Worm (Caenorhabditis elegans): ENCODE data around the gene sars-2.

Gene sars-2

ce11 chrIV:4393488-4393887, 36.1 kb downstream of the sars-2 start:
- TF ChIP-seq pag-3 (tag; optimal IDR thresholded peaks at IDR 0.05; ENCODE audit: borderline replicate concordance) (no peak), ceh-14 (tag; optimal IDR thresholded peaks at IDR 0.05) (no peak), ama-1 (optimal IDR thresholded peaks at IDR 0.05) (no peak), gmeb-2 (tag; optimal IDR thresholded peaks at IDR 0.05) (no peak), nhr-11 (tag; optimal IDR thresholded peaks at IDR 0.05) (no peak), fkh-6 (tag; optimal IDR thresholded peaks at IDR 0.05) (no peak), F13H6.1 (tag; optimal IDR thresholded peaks at IDR 0.05) (no peak), hlh-30 (tag; optimal IDR thresholded peaks at IDR 0.05; ENCODE audit: insufficient read depth) (no peak), ets-4 (tag; optimal IDR thresholded peaks at IDR 0.05) (no peak), ceh-2 (tag; optimal IDR thresholded peaks at IDR 0.05) (no peak)

DNA sequence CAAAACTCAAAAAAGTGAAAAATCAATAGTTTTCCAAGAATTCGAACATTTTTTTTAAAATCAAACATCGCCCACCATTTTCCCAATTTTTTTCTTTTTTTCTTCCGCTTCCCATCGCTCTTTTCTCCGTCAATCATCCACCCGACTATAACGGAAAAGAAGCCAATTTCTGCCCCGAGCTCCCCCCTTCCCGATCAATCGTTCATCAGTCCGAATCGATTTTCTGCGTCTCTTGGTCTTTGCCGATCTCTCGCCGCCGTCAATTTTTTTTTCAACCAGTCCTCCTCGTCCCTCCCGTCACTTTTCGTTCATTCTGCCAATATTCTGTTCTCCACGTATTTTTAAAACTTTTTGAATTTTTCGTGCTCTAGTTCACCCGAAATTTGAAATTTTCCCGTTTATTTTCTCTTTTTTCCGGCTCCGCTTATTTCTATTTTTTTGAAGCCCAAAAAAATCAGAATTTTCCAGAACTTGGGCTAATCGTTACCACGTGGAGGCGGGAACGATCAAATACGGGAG, 36.6 kb downstream of the sars-2 start, which contains the start of gene ell-1:
Gene ell-1 (plus strand): TSS at position 469 of the 519 bp plus-strand sequence.
- TF ChIP-seq nhr-232 (tag; optimal IDR thresholded peaks at IDR 0.05) (no peak), T23F11.4 (GFP tag; optimal IDR thresholded peaks at IDR 0.05) (no peak), ttx-3 (tag; optimal IDR thresholded peaks at IDR 0.05) (no peak), sox-2 (GFP tag; IDR thresholded peaks at IDR 0.05) (no peak), dve-1 (tag; optimal IDR thresholded peaks at IDR 0.05) (no peak), ceh-6 (GFP tag; optimal IDR thresholded peaks at IDR 0.05) (no peak), ceh-30 (tag; optimal IDR thresholded peaks at IDR 0.05) (no peak), C08G9.2 (tag; optimal IDR thresholded peaks at IDR 0.05) (peak; percentile 11)

ce11 chrIV:4395555-4395954, 38.1 kb downstream of the sars-2 start:
- TF ChIP-seq pha-4 (tag; optimal IDR thresholded peaks at IDR 0.05): no peak
- TF ChIP-seq pqm-1 (tag; optimal IDR thresholded peaks at IDR 0.05): no peak
- no peak for TF ChIP-seq pat-9 (tag; optimal IDR thresholded peaks at IDR 0.05)
- TF ChIP-seq ceh-34 (tag; optimal IDR thresholded peaks at IDR 0.05): no peak
- TF ChIP-seq ceh-14 (tag; optimal IDR thresholded peaks at IDR 0.05): no peak
- TF ChIP-seq syd-9 (tag; optimal IDR thresholded peaks at IDR 0.05): no peak
- TF ChIP-seq pax-1 (tag; optimal IDR thresholded peaks at IDR 0.05): no peak
- TF ChIP-seq ceh-9 (tag; optimal IDR thresholded peaks at IDR 0.05): no peak
- no peak for TF ChIP-seq pros-1 (tag; optimal IDR thresholded peaks at IDR 0.05)
- no peak for TF ChIP-seq rnt-1 (tag; optimal IDR thresholded peaks at IDR 0.05)
- TF ChIP-seq che-1 (tag; optimal IDR thresholded peaks at IDR 0.05): no peak
- TF ChIP-seq mec-3 (tag; optimal IDR thresholded peaks at IDR 0.05; ENCODE audit: borderline replicate concordance): no peak
- no peak for TF ChIP-seq ceh-19 (GFP tag; optimal IDR thresholded peaks at IDR 0.05)
- no peak for TF ChIP-seq nfya-1 (tag; optimal IDR thresholded peaks at IDR 0.05)
- no peak for TF ChIP-seq gmeb-2 (tag; optimal IDR thresholded peaks at IDR 0.05)
- TF ChIP-seq K02D7.2 (tag; optimal IDR thresholded peaks at IDR 0.05): no peak
- no peak for TF ChIP-seq ceh-22 (tag; optimal IDR thresholded peaks at IDR 0.05)
- no peak for TF ChIP-seq C38D4.7 (GFP tag; optimal IDR thresholded peaks at IDR 0.05)

ce11 chrIV:4396052-4396821, 38.8 kb downstream of the sars-2 start:
- TF ChIP-seq C08G9.2 (tag; optimal IDR thresholded peaks at IDR 0.05) (no peak), ceh-34 (tag; optimal IDR thresholded peaks at IDR 0.05) (peak; percentile 95)

- TF ChIP-seq ceh-22 (tag; optimal IDR thresholded peaks at IDR 0.05) (no peak), unc-42 (tag; optimal IDR thresholded peaks at IDR 0.05) (no peak), ceh-31 (tag; optimal IDR thresholded peaks at IDR 0.05) (no peak), sox-4 (tag; optimal IDR thresholded peaks at IDR 0.05) (no peak), sdc-2 (tag; optimal IDR thresholded peaks at IDR 0.05) (no peak)
These were observed 39.7 kb downstream of the sars-2 start for ce11 chrIV:4397111-4397510.
